Fruit fly (Drosophila melanogaster) whole organism, embryonic: ENCODE results near the gene Mtl.
A peak's percentile ranks its signal among the peaks of the same experiment; 100 is the strongest.

Experiments used
- B-H1 ChIP-seq: fragments of 200-800 bp; sonication (Bioruptor generic); IDR thresholded peaks from 3 replicates; pipeline ENCODE4 v1.3.6; 2022; ENCODE audit warnings: missing biosample characterization, missing genetic modification characterization
- B-H2 ChIP-seq: fragments of 200-800 bp; sonication (Bioruptor generic); optimal IDR thresholded peaks from 2 replicates; lab custom pipeline; 2018; ENCODE audit warnings: missing biosample characterization, mild to moderate bottlenecking, missing genetic modification characterization
- BtbVII ChIP-seq: fragments of 200-800 bp; sonication (Bioruptor generic); optimal IDR thresholded peaks from 3 replicates; lab custom pipeline; 2017; ENCODE audit warnings: missing biosample characterization, mild to moderate bottlenecking, missing genetic modification characterization
- CG10209 ChIP-seq: fragments of 200-800 bp; sonication (Bioruptor generic); optimal IDR thresholded peaks from 3 replicates; lab custom pipeline; 2017; ENCODE audit warnings: missing biosample characterization, mild to moderate bottlenecking, missing genetic modification characterization, missing genetic modification reagents
- CG12071 ChIP-seq: fragments of 200-800 bp; sonication (Bioruptor generic); optimal IDR thresholded peaks from 3 replicates; lab custom pipeline; 2018; ENCODE audit warnings: missing biosample characterization, mild to moderate bottlenecking, missing genetic modification characterization
- CG13287 ChIP-seq: fragments of 200-800 bp; sonication (Bioruptor generic); IDR thresholded peaks from 2 replicates; pipeline ENCODE4 v1.3.6; 2022; ENCODE audit warnings: missing biosample characterization, missing genetic modification characterization; ENCODE audit not compliant: partially characterized antibody
- CG15011 ChIP-seq: fragments of 200-800 bp; sonication (Bioruptor generic); optimal IDR thresholded peaks from 3 replicates; lab custom pipeline; 2018; ENCODE audit warnings: missing biosample characterization, mild to moderate bottlenecking, missing genetic modification characterization
- CG15073 ChIP-seq: fragments of 200-800 bp; sonication (Bioruptor generic); optimal IDR thresholded peaks from 2 replicates; lab custom pipeline; 2016; ENCODE audit warnings: missing biosample characterization, missing genetic modification characterization
- CG17186 ChIP-seq: fragments of 200-800 bp; sonication (Bioruptor generic); optimal IDR thresholded peaks from 3 replicates; lab custom pipeline; 2017; ENCODE audit warnings: missing biosample characterization, missing genetic modification reagents, missing genetic modification characterization
- CG17328 ChIP-seq: fragments of 200-800 bp; sonication (Bioruptor generic); IDR thresholded peaks from 2 replicates; pipeline ENCODE4 v1.3.6; 2022; ENCODE audit warnings: missing biosample characterization, missing genetic modification characterization
- CG2875 ChIP-seq: fragments of 200-800 bp; sonication (Bioruptor generic); optimal IDR thresholded peaks from 2 replicates; lab custom pipeline; 2017; ENCODE audit warnings: missing biosample characterization, mild to moderate bottlenecking, missing genetic modification characterization, missing genetic modification reagents
- CG32767 ChIP-seq: fragments of 200-800 bp; sonication (Bioruptor generic); IDR thresholded peaks from 2 replicates; pipeline ENCODE4 v1.3.6; 2022; ENCODE audit warnings: missing biosample characterization, missing genetic modification characterization
- CG34224 ChIP-seq: fragments of 200-800 bp; sonication (Bioruptor generic); IDR thresholded peaks from 3 replicates; pipeline ENCODE4 v1.3.6; 2022; ENCODE audit warnings: missing biosample characterization, missing genetic modification characterization; ENCODE audit not compliant: partially characterized antibody
- CG4730 ChIP-seq: fragments of 200-800 bp; sonication (Bioruptor generic); IDR thresholded peaks from 2 replicates; pipeline ENCODE4 v1.3.6; 2022; ENCODE audit warnings: missing biosample characterization, missing genetic modification characterization
- CG5953 ChIP-seq: fragments of 200-800 bp; sonication (Bioruptor generic); IDR thresholded peaks from 2 replicates; pipeline ENCODE4 v1.3.6; 2022; ENCODE audit warnings: missing biosample characterization, missing genetic modification characterization
- CG6272 ChIP-seq: fragments of 200-800 bp; sonication (Bioruptor generic); IDR thresholded peaks from 2 replicates; pipeline ENCODE4 v1.3.6; 2022; ENCODE audit warnings: missing biosample characterization, missing genetic modification characterization
- CG8089 ChIP-seq: fragments of 200-800 bp; sonication (Bioruptor generic); optimal IDR thresholded peaks from 3 replicates; lab custom pipeline; 2016; ENCODE audit warnings: missing biosample characterization, missing genetic modification characterization
- CG8944 ChIP-seq: fragments of 200-800 bp; sonication (Bioruptor generic); optimal IDR thresholded peaks from 3 replicates; lab custom pipeline; 2016; ENCODE audit warnings: missing biosample characterization, missing genetic modification characterization
- CG9797 ChIP-seq: fragments of 200-800 bp; sonication (Bioruptor generic); optimal IDR thresholded peaks from 3 replicates; lab custom pipeline; 2018; ENCODE audit warnings: missing biosample characterization, mild to moderate bottlenecking, missing genetic modification characterization
- ERR ChIP-seq: fragments of 200-800 bp; sonication (Bioruptor generic); optimal IDR thresholded peaks from 2 replicates; lab custom pipeline; 2016; ENCODE audit warnings: missing biosample characterization, missing genetic modification characterization
- Elba2 ChIP-seq: fragments of 200-800 bp; sonication (Bioruptor generic); optimal IDR thresholded peaks from 3 replicates; lab custom pipeline; 2016; ENCODE audit warnings: missing biosample characterization, missing genetic modification characterization
- Lpt ChIP-seq: fragments of >200 bp; optimal IDR thresholded peaks from 2 replicates; lab custom pipeline; 2018; ENCODE audit warnings: missing biosample characterization, missing genetic modification characterization
- Sox102F ChIP-seq: fragments of 200-800 bp; sonication (Bioruptor generic); optimal IDR thresholded peaks from 2 replicates; lab custom pipeline; 2018; ENCODE audit warnings: missing biosample characterization, mild to moderate bottlenecking, missing genetic modification characterization, moderate library complexity
- Vsx1 ChIP-seq: fragments of 200-800 bp; sonication (Bioruptor generic); optimal IDR thresholded peaks from 2 replicates; lab custom pipeline; 2017; ENCODE audit warnings: missing biosample characterization, mild to moderate bottlenecking, missing genetic modification characterization, missing genetic modification reagents
- al ChIP-seq: fragments of 200-800 bp; sonication (Bioruptor generic); IDR thresholded peaks from 2 replicates; pipeline ENCODE4 v1.3.6; 2022; ENCODE audit warnings: missing biosample characterization, missing genetic modification characterization
- br ChIP-seq: fragments of >200 bp; optimal IDR thresholded peaks from 2 replicates; lab custom pipeline; 2017
- cad ChIP-seq: fragments of >200 bp; optimal IDR thresholded peaks from 2 replicates; lab custom pipeline; 2017; ENCODE audit warnings: missing biosample characterization, missing genetic modification characterization
- crol ChIP-seq: fragments of 200-800 bp; sonication (Bioruptor generic); IDR thresholded peaks from 2 replicates; pipeline ENCODE4 v1.3.6; 2022; ENCODE audit warnings: missing biosample characterization, missing genetic modification characterization
- cwo ChIP-seq: fragments of 200-800 bp; sonication (Bioruptor generic); optimal IDR thresholded peaks from 3 replicates; lab custom pipeline; 2017; ENCODE audit warnings: missing biosample characterization, missing genetic modification characterization, mild to moderate bottlenecking, moderate library complexity, missing genetic modification reagents
- da ChIP-seq: fragments of 200-800 bp; sonication (Bioruptor generic); optimal IDR thresholded peaks from 2 replicates; lab custom pipeline; 2016; ENCODE audit warnings: missing biosample characterization, missing genetic modification characterization
- dm ChIP-seq: fragments of 200-800 bp; sonication (Bioruptor generic); optimal IDR thresholded peaks from 3 replicates; lab custom pipeline; 2016; ENCODE audit warnings: missing biosample characterization, missing genetic modification characterization
- dmrt11E ChIP-seq: fragments of 200-800 bp; sonication (Bioruptor generic); optimal IDR thresholded peaks from 3 replicates; lab custom pipeline; 2018; ENCODE audit warnings: missing biosample characterization, mild to moderate bottlenecking, missing genetic modification characterization, moderate library complexity
- eyg ChIP-seq: fragments of 200-800 bp; sonication (Bioruptor generic); optimal IDR thresholded peaks from 3 replicates; lab custom pipeline; 2016; ENCODE audit warnings: missing biosample characterization, missing genetic modification characterization
- ham ChIP-seq: fragments of 200-800 bp; sonication (Bioruptor generic); IDR thresholded peaks from 2 replicates; pipeline ENCODE4 v1.3.6; 2022; ENCODE audit warnings: missing biosample characterization, missing genetic modification characterization
- hth ChIP-seq: fragments of >200 bp; optimal IDR thresholded peaks from 2 replicates; lab custom pipeline; 2017; ENCODE audit warnings: inconsistent platforms
- lov ChIP-seq, 2 experiments: fragments of 200-800 bp in 1 of 2; fragments of >200 bp in 1 of 2; sonication (Bioruptor generic) in 1 of 2; IDR thresholded peaks in 1 of 2; optimal IDR thresholded peaks in 1 of 2; 2 replicates in 1 of 2; 3 replicates in 1 of 2; pipeline versions ENCODE4 v1.3.6 to Lab custom; 2017 to 2022; ENCODE audit warnings: missing biosample characterization in 1 of 2, missing genetic modification characterization in 1 of 2
- luna ChIP-seq: fragments of 200-800 bp; sonication (Bioruptor generic); optimal IDR thresholded peaks from 2 replicates; lab custom pipeline; 2016; ENCODE audit warnings: missing biosample characterization, missing genetic modification characterization
- nerfin-1 ChIP-seq: fragments of 200-800 bp; sonication (Bioruptor generic); optimal IDR thresholded peaks from 3 replicates; lab custom pipeline; 2019; ENCODE audit warnings: missing biosample characterization, mild to moderate bottlenecking, missing genetic modification characterization, moderate library complexity
- onecut ChIP-seq: fragments of 200-800 bp; sonication (Bioruptor generic); IDR thresholded peaks from 2 replicates; pipeline ENCODE4 v1.3.6; 2022; ENCODE audit warnings: missing biosample characterization, missing genetic modification characterization
- psq ChIP-seq: fragments of 200-800 bp; sonication (Bioruptor generic); optimal IDR thresholded peaks from 2 replicates; lab custom pipeline; 2017; ENCODE audit warnings: missing biosample characterization, missing genetic modification characterization
- rib ChIP-seq: fragments of 200-800 bp; sonication (Bioruptor generic); IDR thresholded peaks from 2 replicates; pipeline ENCODE4 v1.3.6; 2022; ENCODE audit warnings: missing biosample characterization, missing genetic modification characterization
- row ChIP-seq: fragments of 200-800 bp; sonication (Bioruptor generic); IDR thresholded peaks from 3 replicates; pipeline ENCODE4 v1.3.6; 2022; ENCODE audit warnings: missing biosample characterization, missing genetic modification characterization
- salm ChIP-seq: fragments of 200-800 bp; sonication (Bioruptor generic); optimal IDR thresholded peaks from 2 replicates; lab custom pipeline; 2018; ENCODE audit warnings: missing biosample characterization, mild to moderate bottlenecking, missing genetic modification characterization
- schlank ChIP-seq: fragments of 200-800 bp; sonication (Bioruptor generic); optimal IDR thresholded peaks from 2 replicates; lab custom pipeline; 2018; ENCODE audit warnings: missing biosample characterization, mild to moderate bottlenecking, missing genetic modification characterization
- sisA ChIP-seq: fragments of 200-800 bp; sonication (Bioruptor generic); IDR thresholded peaks from 2 replicates; pipeline ENCODE4 v1.3.6; 2022; ENCODE audit warnings: missing biosample characterization, missing genetic modification characterization
- tap ChIP-seq: fragments of 200-800 bp; optimal IDR thresholded peaks from 3 replicates; lab custom pipeline; 2019; ENCODE audit warnings: missing biosample characterization, mild to moderate bottlenecking, missing genetic modification characterization, moderate library complexity
- tll ChIP-seq, 2 experiments: fragments of 200-800 bp in 1 of 2; fragments of >200 bp in 1 of 2; sonication (Bioruptor generic) in 1 of 2; optimal IDR thresholded peaks; 2 replicates each; lab custom pipeline; 2017 to 2019; ENCODE audit warnings: missing biosample characterization in 2 of 2, missing genetic modification characterization in 2 of 2, mild to moderate bottlenecking in 1 of 2, moderate library complexity in 1 of 2
- unpg ChIP-seq: fragments of 200-800 bp; sonication (Bioruptor generic); optimal IDR thresholded peaks from 3 replicates; lab custom pipeline; 2018; ENCODE audit warnings: missing biosample characterization, mild to moderate bottlenecking, missing genetic modification characterization, moderate library complexity
- z ChIP-seq: fragments of 200-800 bp; sonication (Bioruptor generic); IDR thresholded peaks from 3 replicates; pipeline ENCODE4 v1.3.6; 2022; ENCODE audit warnings: missing biosample characterization, missing genetic modification characterization

The Mtl gene

dm6 chr3R:27607218-27607929 is 28.8 kb upstream of the Mtl start, which contains the start of the genes dsd and Tusp (continued):
- peak; percentile 62 for TF ChIP-seq Sox102F
- TF ChIP-seq BtbVII: peak; percentile 39
- TF ChIP-seq unpg (GFP tag; lab: Kevin White, UChicago): peak; percentile 58
- TF ChIP-seq al (GFP tag; lab: Robert Waterston, UW): peak; percentile 69
- peak; percentile 51 for TF ChIP-seq cwo (GFP tag; lab: Kevin White, UChicago)
- peak; percentile 52 for TF ChIP-seq dm (GFP tag; lab: Kevin White, UChicago)
- TF ChIP-seq Vsx1 (GFP tag; lab: Kevin White, UChicago): peak; percentile 10
- 0 out of 2 replicates have a peak, but pooled peaks have one; percentile 11 for TF ChIP-seq crol (GFP tag; lab: Robert Waterston, UW)
- no peak for TF ChIP-seq lov (optimal IDR thresholded peaks at IDR 0.05; lab: Kevin White, UChicago)
- peak; percentile 33; the same call in 1 of the 3 replicates for TF ChIP-seq lov (GFP tag; IDR thresholded peaks at IDR 0.05; lab: Robert Waterston, UW)
- TF ChIP-seq hth (lab: Kevin White, UChicago): no peak
- no peak for TF ChIP-seq tll (GFP tag; optimal IDR thresholded peaks at IDR 0.05; lab: Kevin White, UChicago)
- peak; percentile 54 for TF ChIP-seq CG8089
- peak; percentile 30 for TF ChIP-seq CG12071
- TF ChIP-seq CG10209 (GFP tag; lab: Kevin White, UChicago): peak; percentile 79
- TF ChIP-seq B-H2 (GFP tag; lab: Kevin White, UChicago): peak; percentile 73
- TF ChIP-seq da (GFP tag; lab: Kevin White, UChicago): peak; percentile 28
- TF ChIP-seq tap (tag; lab: Kevin White, UChicago): no peak
- TF ChIP-seq dmrt11E (tag; lab: Kevin White, UChicago): peak; percentile 65
- peak; percentile 57 for TF ChIP-seq CG13287 (GFP tag; lab: Robert Waterston, UW)
- no peak for TF ChIP-seq Lpt (GFP tag; lab: Kevin White, UChicago)
- TF ChIP-seq CG4730 (GFP tag; lab: Robert Waterston, UW): peak; percentile 55
- TF ChIP-seq br (lab: Kevin White, UChicago): no peak
- TF ChIP-seq onecut (GFP tag; lab: Robert Waterston, UW): peak; percentile 14
- no peak for TF ChIP-seq Elba2 (GFP tag; lab: Kevin White, UChicago)
- TF ChIP-seq CG2875 (GFP tag; lab: Kevin White, UChicago): peak; percentile 26
- peak; percentile 65 for TF ChIP-seq ERR (GFP tag; lab: Kevin White, UChicago)
- TF ChIP-seq CG5953 (GFP tag; lab: Robert Waterston, UW): peak; percentile 42; the same call in 1 of the 2 replicates
- TF ChIP-seq CG8944 (GFP tag; lab: Kevin White, UChicago): peak; percentile 71
- no peak for TF ChIP-seq eyg (GFP tag; lab: Kevin White, UChicago)
- TF ChIP-seq CG17328 (GFP tag; lab: Robert Waterston, UW): peak; percentile 70
- no peak for TF ChIP-seq ham
- TF ChIP-seq B-H1 (GFP tag; lab: Robert Waterston, UW): peak; percentile 20; the same call in 2 of the 3 replicates
- peak; percentile 13 for TF ChIP-seq luna (GFP tag; lab: Kevin White, UChicago)
- TF ChIP-seq CG15073: peak; percentile 15
- peak; percentile 49 for TF ChIP-seq psq
- no peak for TF ChIP-seq CG15011 (GFP tag; lab: Kevin White, UChicago)
- TF ChIP-seq CG34224 (GFP tag; lab: Robert Waterston, UW): peak; percentile 9; the same call in 1 of the 3 replicates
- TF ChIP-seq schlank (tag; lab: Kevin White, UChicago): peak; percentile 43
- no peak for TF ChIP-seq z
- TF ChIP-seq CG6272 (GFP tag; lab: Robert Waterston, UW): peak; percentile 68
- no peak for TF ChIP-seq CG17186 (GFP tag; lab: Kevin White, UChicago)
- TF ChIP-seq cad (GFP tag; lab: Kevin White, UChicago): no peak
- TF ChIP-seq CG32767 (GFP tag; lab: Robert Waterston, UW): peak; percentile 51; the same call in 1 of the 2 replicates
- TF ChIP-seq sisA (GFP tag; lab: Robert Waterston, UW): peak; percentile 82
- TF ChIP-seq CG9797 (GFP tag; lab: Kevin White, UChicago): no peak
- TF ChIP-seq rib (GFP tag; lab: Robert Waterston, UW): peak; percentile 57; the same call in 1 of the 2 replicates
- TF ChIP-seq salm (tag; lab: Kevin White, UChicago): no peak
- TF ChIP-seq nerfin-1 (tag; lab: Kevin White, UChicago): no peak
- TF ChIP-seq row (GFP tag; lab: Robert Waterston, UW): peak; percentile 91
